Fruit fly (Drosophila melanogaster) whole organism, embryonic: ENCODE measurements around the gene CG34293.

Experiments
- BEAF-32 ChIP-seq: fragments of 200-800 bp; sonication (Bioruptor generic); optimal IDR thresholded peaks from 3 replicates; lab custom pipeline; 2017; ENCODE audit warnings: missing biosample characterization, missing genetic modification characterization, mild to moderate bottlenecking, moderate library complexity, missing genetic modification reagents
- Bteb2 ChIP-seq: fragments of 200-800 bp; sonication (Bioruptor generic); optimal IDR thresholded peaks from 2 replicates; lab custom pipeline; 2016; ENCODE audit warnings: missing biosample characterization, missing genetic modification characterization
- CG11456 ChIP-seq: fragments of 200-800 bp; sonication (Bioruptor generic); IDR thresholded peaks from 3 replicates; pipeline ENCODE4 v1.3.6; 2022; ENCODE audit warnings: missing biosample characterization, missing genetic modification characterization
- CG11504 ChIP-seq: fragments of 200-800 bp; sonication (Bioruptor generic); optimal IDR thresholded peaks from 3 replicates; lab custom pipeline; 2019; ENCODE audit warnings: missing biosample characterization, mild to moderate bottlenecking, missing genetic modification characterization, moderate library complexity
- CG11696 ChIP-seq: fragments of 200-800 bp; sonication (Bioruptor generic); IDR thresholded peaks from 2 replicates; pipeline ENCODE4 v1.3.6; 2022; ENCODE audit warnings: missing biosample characterization, missing genetic modification characterization
- CG11723 ChIP-seq: fragments of 200-800 bp; sonication (Bioruptor generic); optimal IDR thresholded peaks from 2 replicates; lab custom pipeline; 2017; ENCODE audit warnings: missing biosample characterization, mild to moderate bottlenecking, missing genetic modification characterization
- CG12236 ChIP-seq: fragments of 200-800 bp; sonication (Bioruptor generic); optimal IDR thresholded peaks from 2 replicates; lab custom pipeline; 2016; ENCODE audit warnings: missing biosample characterization, missing genetic modification characterization
- CG14965 ChIP-seq: fragments of 200-800 bp; sonication (Bioruptor generic); optimal IDR thresholded peaks from 2 replicates; lab custom pipeline; 2016; ENCODE audit warnings: missing biosample characterization, missing genetic modification characterization, borderline replicate concordance
- CG15514 ChIP-seq: fragments of 200-800 bp; sonication (Bioruptor generic); optimal IDR thresholded peaks from 3 replicates; lab custom pipeline; 2017; ENCODE audit warnings: missing biosample characterization, missing genetic modification characterization, mild to moderate bottlenecking, moderate library complexity, missing genetic modification reagents
- CG17612 ChIP-seq: fragments of 200-800 bp; sonication (Bioruptor generic); IDR thresholded peaks from 2 replicates; pipeline ENCODE4 v1.3.6; 2022; ENCODE audit warnings: missing biosample characterization, missing genetic modification characterization
- CG17829 ChIP-seq: fragments of 200-800 bp; optimal IDR thresholded peaks from 2 replicates; lab custom pipeline; 2019; ENCODE audit warnings: missing biosample characterization, mild to moderate bottlenecking, missing genetic modification characterization, moderate library complexity
- CG2202 ChIP-seq: fragments of 200-800 bp; sonication (Bioruptor generic); optimal IDR thresholded peaks from 2 replicates; lab custom pipeline; 2018; ENCODE audit warnings: missing biosample characterization, mild to moderate bottlenecking, missing genetic modification characterization
- CG30403 ChIP-seq: fragments of 200-800 bp; sonication (Bioruptor generic); optimal IDR thresholded peaks from 3 replicates; lab custom pipeline; 2016; ENCODE audit warnings: missing biosample characterization, missing genetic modification characterization
- CG31224 ChIP-seq: fragments of 200-800 bp; sonication (Bioruptor generic); IDR thresholded peaks from 2 replicates; pipeline ENCODE4 v1.3.6; 2022; ENCODE audit warnings: missing biosample characterization, missing genetic modification characterization
- CG33213 ChIP-seq: fragments of 200-800 bp; sonication (Bioruptor generic); optimal IDR thresholded peaks from 3 replicates; lab custom pipeline; 2016; ENCODE audit warnings: missing biosample characterization, missing genetic modification characterization
- CG42726 ChIP-seq: fragments of 200-800 bp; sonication (Bioruptor generic); IDR thresholded peaks from 2 replicates; pipeline ENCODE4 v1.3.6; 2022; ENCODE audit warnings: missing biosample characterization, missing genetic modification characterization; ENCODE audit not compliant: partially characterized antibody
- CG4328 ChIP-seq: fragments of 200-800 bp; sonication (Bioruptor generic); optimal IDR thresholded peaks from 3 replicates; lab custom pipeline; 2017; ENCODE audit warnings: missing biosample characterization, missing genetic modification reagents, missing genetic modification characterization
- CG5245 ChIP-seq: fragments of 200-800 bp; sonication (Bioruptor generic); optimal IDR thresholded peaks from 3 replicates; lab custom pipeline; 2016; ENCODE audit warnings: missing biosample characterization, missing genetic modification characterization
- CG5953 ChIP-seq: fragments of 200-800 bp; sonication (Bioruptor generic); IDR thresholded peaks from 2 replicates; pipeline ENCODE4 v1.3.6; 2022; ENCODE audit warnings: missing biosample characterization, missing genetic modification characterization
- CG6175 ChIP-seq: fragments of 200-800 bp; sonication (Bioruptor generic); IDR thresholded peaks from 3 replicates; pipeline ENCODE4 v1.3.6; 2022; ENCODE audit warnings: missing biosample characterization, missing genetic modification characterization
- CG7786 ChIP-seq: fragments of 200-800 bp; sonication (Bioruptor generic); optimal IDR thresholded peaks from 2 replicates; lab custom pipeline; 2016; ENCODE audit warnings: missing biosample characterization, missing genetic modification characterization
- CG8944 ChIP-seq: fragments of 200-800 bp; sonication (Bioruptor generic); optimal IDR thresholded peaks from 3 replicates; lab custom pipeline; 2016; ENCODE audit warnings: missing biosample characterization, missing genetic modification characterization
- CG9727 ChIP-seq: fragments of 200-800 bp; sonication (Bioruptor generic); optimal IDR thresholded peaks from 3 replicates; lab custom pipeline; 2017; ENCODE audit warnings: missing biosample characterization, mild to moderate bottlenecking, missing genetic modification characterization
- D19B ChIP-seq: fragments of 200-800 bp; sonication (Bioruptor generic); optimal IDR thresholded peaks from 2 replicates; lab custom pipeline; 2017; ENCODE audit warnings: missing biosample characterization, mild to moderate bottlenecking, missing genetic modification characterization
- E2f1 ChIP-seq: fragments of 200-800 bp; sonication (Bioruptor generic); IDR thresholded peaks from 2 replicates; pipeline ENCODE4 v1.3.6; 2022; ENCODE audit warnings: missing biosample characterization, missing genetic modification characterization
- Eip74EF ChIP-seq, 2 experiments: fragments of 200-800 bp in 1 of 2; fragments of >200 bp in 1 of 2; sonication (Bioruptor generic) in 1 of 2; optimal IDR thresholded peaks; 2 replicates each; lab custom pipeline; 2017 to 2019; ENCODE audit warnings: missing biosample characterization in 2 of 2, missing genetic modification characterization in 2 of 2, mild to moderate bottlenecking in 1 of 2, moderate library complexity in 1 of 2
- HmgZ ChIP-seq: fragments of 200-800 bp; sonication (Bioruptor generic); optimal IDR thresholded peaks from 2 replicates; lab custom pipeline; 2018; ENCODE audit warnings: missing biosample characterization, mild to moderate bottlenecking, missing genetic modification characterization
- Jarid2 ChIP-seq: fragments of 200-800 bp; sonication (Bioruptor generic); optimal IDR thresholded peaks from 3 replicates; lab custom pipeline; 2017; ENCODE audit warnings: mild to moderate bottlenecking, missing biosample characterization, missing genetic modification reagents, missing genetic modification characterization
- Neu2 ChIP-seq: fragments of 200-800 bp; sonication (Bioruptor generic); optimal IDR thresholded peaks from 3 replicates; lab custom pipeline; 2016; ENCODE audit warnings: missing biosample characterization, missing genetic modification characterization, borderline replicate concordance
- Oaz ChIP-seq: fragments of 200-800 bp; sonication (Bioruptor generic); IDR thresholded peaks from 2 replicates; pipeline ENCODE4 v1.3.6; 2022; ENCODE audit warnings: missing biosample characterization, missing genetic modification characterization
- Opbp ChIP-seq: fragments of 200-800 bp; sonication (Bioruptor generic); IDR thresholded peaks from 3 replicates; pipeline ENCODE4 v1.3.6; 2022; ENCODE audit warnings: missing biosample characterization, missing genetic modification characterization; ENCODE audit not compliant: partially characterized antibody
- Ptx1 ChIP-seq: fragments of 200-800 bp; sonication (Bioruptor generic); IDR thresholded peaks from 2 replicates; pipeline ENCODE4 v1.3.6; 2022; ENCODE audit warnings: missing biosample characterization, missing genetic modification characterization
- Sin3A ChIP-seq: fragments of >200 bp; optimal IDR thresholded peaks from 2 replicates; lab custom pipeline; 2018
- Sry-β ChIP-seq: fragments of 200-800 bp; sonication (Bioruptor generic); optimal IDR thresholded peaks from 2 replicates; lab custom pipeline; 2018; ENCODE audit warnings: missing biosample characterization, mild to moderate bottlenecking, missing genetic modification characterization, moderate library complexity
- Usf ChIP-seq: fragments of 200-800 bp; sonication (Bioruptor generic); optimal IDR thresholded peaks from 2 replicates; lab custom pipeline; 2017; ENCODE audit warnings: missing genotype, missing biosample characterization, missing genetic modification characterization
- danr ChIP-seq: fragments of 200-800 bp; sonication (Bioruptor generic); IDR thresholded peaks from 2 replicates; pipeline ENCODE4 v1.3.6; 2022; ENCODE audit warnings: missing biosample characterization, missing genetic modification characterization
- dati ChIP-seq: fragments of 200-800 bp; sonication (Bioruptor generic); IDR thresholded peaks from 2 replicates; pipeline ENCODE4 v1.3.6; 2022; ENCODE audit warnings: missing biosample characterization, missing genetic modification characterization
- en ChIP-seq: fragments of 200-800 bp; sonication (Bioruptor generic); optimal IDR thresholded peaks from 2 replicates; lab custom pipeline; 2016; ENCODE audit warnings: missing biosample characterization, missing genetic modification characterization
- fd102C ChIP-seq: fragments of 200-800 bp; sonication (Bioruptor generic); optimal IDR thresholded peaks from 2 replicates; lab custom pipeline; 2018; ENCODE audit warnings: missing biosample characterization, mild to moderate bottlenecking, missing genetic modification characterization, moderate library complexity
- her ChIP-seq: fragments of 200-800 bp; sonication (Bioruptor generic); optimal IDR thresholded peaks from 2 replicates; lab custom pipeline; 2016; ENCODE audit warnings: missing biosample characterization, missing genetic modification characterization
- ken ChIP-seq: fragments of 200-800 bp; sonication (Bioruptor generic); IDR thresholded peaks from 3 replicates; pipeline ENCODE4 v1.3.6; 2022; ENCODE audit warnings: missing biosample characterization, missing genetic modification characterization
- lola ChIP-seq, 3 experiments: fragments of >200 bp in 2 of 3; fragments of 200-800 bp in 1 of 3; sonication (Bioruptor generic) in 1 of 3; optimal IDR thresholded peaks; 2 replicates each; lab custom pipeline; 2017 to 2019; ENCODE audit warnings: missing biosample characterization in 3 of 3, missing genetic modification characterization in 3 of 3, mild to moderate bottlenecking in 1 of 3, moderate library complexity in 1 of 3
- mld ChIP-seq: fragments of 200-800 bp; sonication (Bioruptor generic); IDR thresholded peaks from 3 replicates; pipeline ENCODE4 v1.3.6; 2022; ENCODE audit warnings: missing biosample characterization, missing genetic modification characterization; ENCODE audit not compliant: partially characterized antibody
- oc ChIP-seq: fragments of 200-800 bp; sonication (Bioruptor generic); optimal IDR thresholded peaks from 2 replicates; lab custom pipeline; 2018; ENCODE audit warnings: missing biosample characterization, mild to moderate bottlenecking, missing genetic modification characterization, moderate library complexity
- pzg ChIP-seq: fragments of 200-800 bp; sonication (Bioruptor generic); optimal IDR thresholded peaks from 3 replicates; lab custom pipeline; 2018; ENCODE audit warnings: missing biosample characterization, mild to moderate bottlenecking, missing genetic modification characterization, moderate library complexity
- ro ChIP-seq: fragments of 200-800 bp; sonication (Bioruptor generic); IDR thresholded peaks from 2 replicates; pipeline ENCODE4 v1.3.6; 2022; ENCODE audit warnings: missing biosample characterization, missing genetic modification characterization
- sd ChIP-seq: fragments of 200-800 bp; sonication (Bioruptor generic); optimal IDR thresholded peaks from 3 replicates; lab custom pipeline; 2018; ENCODE audit warnings: missing biosample characterization, mild to moderate bottlenecking, missing genetic modification characterization, moderate library complexity
- seq ChIP-seq: fragments of 200-800 bp; sonication (Bioruptor generic); IDR thresholded peaks from 2 replicates; pipeline ENCODE4 v1.3.6; 2022; ENCODE audit warnings: missing biosample characterization, missing genetic modification characterization
- so ChIP-seq: fragments of 200-800 bp; sonication (Bioruptor generic); IDR thresholded peaks from 3 replicates; pipeline ENCODE4 v1.3.6; 2022; ENCODE audit warnings: missing biosample characterization, missing genetic modification characterization
- stwl ChIP-seq: fragments of 200-800 bp; sonication (Bioruptor generic); optimal IDR thresholded peaks from 3 replicates; lab custom pipeline; 2018; ENCODE audit warnings: missing biosample characterization, mild to moderate bottlenecking, missing genetic modification characterization, moderate library complexity
- yki ChIP-seq: fragments of >200 bp; optimal IDR thresholded peaks from 3 replicates; lab custom pipeline; 2018
- zfh1 ChIP-seq: fragments of 200-800 bp; sonication (Bioruptor generic); IDR thresholded peaks from 3 replicates; pipeline ENCODE4 v1.3.6; 2022; ENCODE audit warnings: missing biosample characterization, missing genetic modification characterization

The CG34293 gene

dm6 chr3R:27151516-27151823 is 13.9 kb downstream of the CG34293 start, which contains the start of gene Men-b (continued):
- TF ChIP-seq CG42726 (peak; percentile 67; the same call in 1 of the 2 replicates), CG6175 (GFP tag; lab: Robert Waterston, UW) (no peak), ro (GFP tag; lab: Robert Waterston, UW) (no peak), CG7786 (no peak), HmgZ (tag; lab: Kevin White, UChicago) (peak; percentile 62), CG33213 (GFP tag; lab: Kevin White, UChicago) (peak; percentile 79), Sry-β (GFP tag; lab: Kevin White, UChicago) (no peak), CG17612 (GFP tag; lab: Robert Waterston, UW) (no peak), dati (GFP tag; lab: Robert Waterston, UW) (no peak), Oaz (GFP tag; lab: Robert Waterston, UW) (no peak), yki (lab: Kevin White, UChicago) (no peak), Sin3A (peak; percentile 15), pzg (GFP tag; lab: Kevin White, UChicago) (peak; percentile 99), Opbp (GFP tag; lab: Robert Waterston, UW) (peak; percentile 61; the same call in 1 of the 3 replicates), CG9727 (GFP tag; lab: Kevin White, UChicago) (no peak), danr (GFP tag; lab: Robert Waterston, UW) (no peak), CG5245 (no peak), seq (GFP tag; lab: Robert Waterston, UW) (no peak), CG8944 (no peak), ken (no peak), CG14965 (GFP tag; lab: Kevin White, UChicago) (no peak), CG11696 (no peak), CG5953 (GFP tag; lab: Robert Waterston, UW) (no peak), CG12236 (GFP tag; lab: Kevin White, UChicago) (no peak), CG31224 (GFP tag; lab: Robert Waterston, UW) (no peak), her (peak; percentile 12), stwl (tag; lab: Kevin White, UChicago) (peak; percentile 49), E2f1 (GFP tag; lab: Robert Waterston, UW) (peak; percentile 17; the same call in 1 of the 2 replicates), Usf (GFP tag; lab: Kevin White, UChicago) (no peak), oc (tag; lab: Kevin White, UChicago) (no peak), Neu2 (GFP tag; lab: Kevin White, UChicago) (no peak), en (no peak), Ptx1 (no peak), D19B (GFP tag; lab: Kevin White, UChicago) (no peak), fd102C (GFP tag; lab: Kevin White, UChicago) (no peak), lola (GFP tag; optimal IDR thresholded peaks at IDR 0.05; lab: Kevin White, UChicago) (no peak), CG11456 (GFP tag; lab: Robert Waterston, UW) (no peak), zfh1 (GFP tag; lab: Robert Waterston, UW) (peak; percentile 6; the same call in 1 of the 3 replicates), CG17829 (no peak), mld (GFP tag; lab: Robert Waterston, UW) (peak; percentile 42; the same call in 1 of the 3 replicates), CG4328 (GFP tag; lab: Kevin White, UChicago) (no peak), Jarid2 (GFP tag; lab: Kevin White, UChicago) (peak; percentile 63), CG2202 (tag; lab: Kevin White, UChicago) (no peak), BEAF-32 (GFP tag; lab: Kevin White, UChicago) (peak; percentile 11), sd (tag; lab: Kevin White, UChicago) (no peak), Bteb2 (GFP tag; lab: Kevin White, UChicago) (no peak), CG15514 (GFP tag; lab: Kevin White, UChicago) (peak; percentile 76), Eip74EF (GFP tag; optimal IDR thresholded peaks at IDR 0.05; lab: Kevin White, UChicago) (no peak), so (GFP tag; lab: Robert Waterston, UW) (no peak), CG11504 (no peak), CG30403 (GFP tag; lab: Kevin White, UChicago) (no peak), CG11723 (GFP tag; lab: Kevin White, UChicago) (no peak)
